Worm (Caenorhabditis elegans): ENCODE data around the gene fbxb-63.
A peak's percentile ranks its signal among the peaks of the same experiment; 100 is the strongest.

Gene fbxb-63

DNA sequence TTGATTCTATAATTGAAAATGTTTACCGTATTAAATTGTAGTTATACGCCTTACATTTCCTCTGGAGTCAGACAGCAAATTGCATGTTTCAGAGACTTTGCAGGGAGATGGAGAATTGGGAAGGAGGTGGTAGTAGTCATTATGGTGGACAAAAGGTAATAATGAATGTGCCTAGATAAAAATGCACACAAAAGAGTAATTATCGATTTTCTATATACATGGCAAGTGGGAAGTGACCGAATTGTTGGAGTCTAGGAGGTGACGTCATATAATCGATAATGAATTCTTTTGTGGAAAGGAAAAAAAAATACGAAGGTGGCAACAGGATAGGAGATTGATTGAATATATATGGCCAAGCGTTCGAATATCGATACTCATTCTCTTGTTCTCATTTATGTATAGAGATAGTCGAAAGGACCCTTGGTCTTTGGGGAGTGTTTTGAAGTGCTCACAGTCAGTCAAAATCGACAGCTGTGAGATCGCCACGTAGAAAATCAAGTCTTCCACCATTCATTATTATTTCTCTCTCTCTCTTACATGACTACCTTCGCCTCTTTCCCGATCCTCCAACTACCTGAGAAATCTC lies at the start of gene fbxb-63, which contains the start of gene fbxb-61:
TSS of gene fbxb-63 (minus strand) at position 142 of the 586 bp plus-strand sequence.
TSS of gene fbxb-61 (plus strand) at position 536 of the 586 bp plus-strand sequence.
- TF ChIP-seq ceh-32 (tag; optimal IDR thresholded peaks at IDR 0.05; ENCODE audit: poor library complexity) (no peak), unc-130 (GFP tag; optimal IDR thresholded peaks at IDR 0.05) (no peak), sdz-12 (GFP tag; optimal IDR thresholded peaks at IDR 0.05) (no peak), ceh-28 (tag; optimal IDR thresholded peaks at IDR 0.05) (peak; percentile 25), mes-2 (tag; optimal IDR thresholded peaks at IDR 0.05; ENCODE audit: poor library complexity, severe bottlenecking) (no peak), mdt-29 (GFP tag; IDR thresholded peaks at IDR 0.05) (no peak), aha-1 (tag) (peak; percentile 58), mdl-1 (tag; optimal IDR thresholded peaks at IDR 0.05) (no peak)

DNA sequence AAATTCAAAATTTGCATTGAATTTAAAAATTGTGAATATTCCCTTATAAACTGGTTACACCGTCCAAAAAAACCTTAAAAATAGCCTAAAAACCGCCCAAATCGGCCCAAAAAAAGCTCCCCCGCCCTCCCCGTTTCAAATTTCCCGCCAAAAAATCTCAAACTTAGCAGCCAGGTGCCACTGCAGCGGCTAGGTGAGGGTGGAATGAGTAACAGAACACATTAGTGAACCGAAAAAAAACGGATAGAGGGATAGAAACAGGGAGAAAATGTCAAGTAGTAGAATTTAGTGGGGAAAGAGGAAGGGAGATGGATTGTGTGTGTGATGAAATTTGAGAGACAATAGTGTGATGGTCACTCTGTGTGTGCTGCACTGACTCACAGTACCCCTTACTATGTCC lies 48.4 kb upstream of the fbxb-63 start:
- TF ChIP-seq daf-19 (GFP tag; conservative IDR thresholded peaks at IDR 0.05), result no peak
- TF ChIP-seq unc-130 (GFP tag; optimal IDR thresholded peaks at IDR 0.05), result no peak
- no peak for TF ChIP-seq spr-1 (tag; optimal IDR thresholded peaks at IDR 0.05)
- no peak for TF ChIP-seq F26F4.8 (GFP tag; conservative IDR thresholded peaks at IDR 0.05)
- no peak for TF ChIP-seq daf-8 (GFP tag; IDR thresholded peaks at IDR 0.05)
- no peak for TF ChIP-seq spr-3 (GFP tag; optimal IDR thresholded peaks at IDR 0.05)
- TF ChIP-seq Y105C5A.15 (GFP tag; IDR thresholded peaks at IDR 0.05), result no peak

DNA sequence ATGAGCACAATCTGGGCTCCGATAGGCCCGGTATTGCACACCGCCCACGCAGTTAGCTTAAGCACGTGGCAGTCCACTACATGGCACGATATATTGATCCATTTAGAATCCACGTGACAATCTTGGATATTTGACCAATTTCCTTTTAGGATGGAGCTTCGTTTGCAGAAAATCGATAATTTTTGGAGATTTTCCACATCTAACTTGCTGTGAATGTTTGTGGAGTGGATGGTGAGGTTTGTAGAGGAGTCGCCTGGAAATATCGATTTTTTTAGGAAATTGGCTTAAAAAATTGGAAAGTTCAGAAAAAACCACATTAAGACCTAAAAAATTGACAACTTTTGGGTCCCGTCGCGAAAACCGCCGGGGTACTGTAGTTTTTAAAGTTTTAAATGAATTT lies 33.8 kb upstream of the fbxb-63 start:
- no peak for TF ChIP-seq nhr-42 (GFP tag; IDR thresholded peaks at IDR 0.05)
- no peak for TF ChIP-seq pha-4 (GFP tag; IDR thresholded peaks at IDR 0.05)
- TF ChIP-seq pha-4 (tag; optimal IDR thresholded peaks at IDR 0.05), result no peak
- TF ChIP-seq ceh-28 (tag; optimal IDR thresholded peaks at IDR 0.05), result peak; percentile 62
- TF ChIP-seq unc-130 (GFP tag; optimal IDR thresholded peaks at IDR 0.05), result no peak
- TF ChIP-seq hlh-30 (tag; optimal IDR thresholded peaks at IDR 0.05; ENCODE audit: insufficient read depth), result no peak

DNA sequence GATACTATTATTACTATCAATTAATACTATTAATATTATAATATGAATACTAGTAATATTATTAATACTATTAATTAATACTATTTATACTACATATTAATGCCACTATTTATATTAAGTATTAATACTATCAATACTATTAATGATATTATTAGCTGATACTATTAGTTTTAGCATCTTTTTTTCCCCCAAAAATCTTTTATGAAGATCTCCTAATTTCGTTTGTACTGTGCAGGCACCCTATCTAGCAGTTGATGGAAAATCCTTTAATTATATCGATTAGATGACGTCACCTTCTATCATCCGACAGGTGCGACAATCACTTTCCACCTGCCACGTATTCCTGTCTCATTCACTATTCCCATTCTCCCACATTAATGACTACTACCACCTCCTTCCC lies 25.7 kb upstream of the fbxb-63 start, which contains the start of gene fbxb-65:
TSS of gene fbxb-65 (plus strand) at position 301 of the 400 bp plus-strand sequence.
- TF ChIP-seq T26A8.4 (GFP tag; IDR thresholded peaks at IDR 0.05) (no peak), Y75B8A.6 (GFP tag; IDR thresholded peaks at IDR 0.05) (no peak), nhr-11 (tag; optimal IDR thresholded peaks at IDR 0.05) (no peak), spr-3 (GFP tag; optimal IDR thresholded peaks at IDR 0.05) (no peak), mes-2 (tag; optimal IDR thresholded peaks at IDR 0.05; ENCODE audit: poor library complexity, severe bottlenecking) (no peak), unc-62 (GFP tag; optimal IDR thresholded peaks at IDR 0.05 in 1 of 2) (peak in 1 of 2 experiments; percentile 13), unc-62 (tag; optimal IDR thresholded peaks at IDR 0.05) (no peak), R02D3.7 (tag; optimal IDR thresholded peaks at IDR 0.05) (no peak), pha-4 (GFP tag; IDR thresholded peaks at IDR 0.05) (no peak), pha-4 (tag; optimal IDR thresholded peaks at IDR 0.05) (no peak)

DNA sequence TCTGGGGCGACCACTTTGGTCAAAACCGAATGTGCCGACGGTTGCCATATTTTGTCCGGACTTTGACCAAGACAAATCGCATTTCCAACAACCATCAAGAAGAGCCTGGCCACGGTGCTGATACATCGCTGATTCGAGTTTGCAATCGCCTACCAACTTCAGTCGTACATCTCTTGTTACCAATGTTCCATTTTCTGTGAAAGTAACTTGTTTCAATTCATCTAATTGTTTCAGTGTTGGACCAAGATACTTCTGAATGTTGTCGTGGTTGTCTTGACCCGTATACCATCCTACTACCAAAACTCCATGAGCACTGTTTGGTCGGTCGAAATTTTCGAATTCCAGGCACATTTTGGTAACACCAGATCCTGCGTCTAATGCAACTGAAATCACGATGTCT lies 21.9 kb upstream of the fbxb-63 start:
- TF ChIP-seq duxl-1 (tag; optimal IDR thresholded peaks at IDR 0.05; ENCODE audit: poor library complexity) (no peak), aha-1 (tag) (peak; percentile 77), Y75B8A.6 (GFP tag; IDR thresholded peaks at IDR 0.05) (no peak), arid-1 (GFP tag; conservative IDR thresholded peaks at IDR 0.05) (no peak), lim-7 (GFP tag; IDR thresholded peaks at IDR 0.05) (0 out of 2 replicates have a peak, but pooled peaks have one; percentile 37), mdt-29 (GFP tag; IDR thresholded peaks at IDR 0.05) (no peak), Y5F2A.4 (GFP tag; optimal IDR thresholded peaks at IDR 0.05) (no peak), tra-1 (GFP tag; IDR thresholded peaks at IDR 0.05) (no peak), ctbp-1 (GFP tag; IDR thresholded peaks at IDR 0.05) (no peak), ceh-62 (tag; optimal IDR thresholded peaks at IDR 0.05) (no peak)

Measured in whole organism, L4 larva.